Fruit fly (Drosophila melanogaster): ENCODE data around the gene mRF1.

Gene mRF1

DNA sequence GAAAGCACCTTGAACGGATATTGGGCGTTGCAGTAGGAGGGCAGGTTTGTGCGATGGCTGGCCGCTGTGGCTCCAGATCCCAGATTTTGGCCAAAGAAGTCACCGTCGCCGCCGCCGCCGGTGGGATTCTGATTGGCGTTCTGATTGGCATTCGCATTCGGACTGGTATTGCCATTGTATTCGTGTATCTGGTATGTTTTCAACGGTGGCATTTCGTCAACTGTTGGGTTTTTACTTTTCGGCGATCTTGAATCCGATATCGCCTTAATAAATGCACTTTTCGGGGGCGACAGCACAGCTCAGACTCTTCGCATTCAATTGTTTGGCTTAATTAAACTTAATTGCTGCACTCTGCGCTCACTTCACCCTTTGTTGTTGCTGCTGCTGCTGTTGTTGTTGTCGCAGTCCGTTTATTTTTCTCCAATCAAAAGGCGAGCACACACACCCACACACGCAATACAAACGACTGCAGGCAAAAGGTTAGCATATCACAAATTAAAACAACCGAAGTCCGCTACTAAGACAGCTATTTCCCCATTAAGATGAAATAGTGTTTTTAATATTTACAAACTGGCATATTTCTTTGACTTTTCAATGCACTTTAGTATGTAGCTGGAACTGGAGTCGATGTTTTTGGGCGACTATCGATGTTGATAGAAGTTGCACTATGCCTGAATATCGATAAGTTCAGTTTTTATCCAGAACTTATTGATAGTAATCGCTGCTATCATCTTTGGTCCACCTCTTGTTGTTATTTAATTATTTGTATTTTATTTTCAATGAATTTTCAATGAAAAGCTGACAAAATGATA lies at the start of gene mRF1, which contains the start of gene CG9426:
Gene mRF1, plus strand, starts transcription at position 699 of the 812 bp plus-strand sequence.
Gene CG9426, minus strand, starts transcription at position 643 of the 812 bp plus-strand sequence.
- no peak for TF ChIP-seq CG8478 (optimal IDR thresholded peaks at IDR 0.05)
- TF ChIP-seq CTCF (optimal IDR thresholded peaks at IDR 0.05): no peak

DNA sequence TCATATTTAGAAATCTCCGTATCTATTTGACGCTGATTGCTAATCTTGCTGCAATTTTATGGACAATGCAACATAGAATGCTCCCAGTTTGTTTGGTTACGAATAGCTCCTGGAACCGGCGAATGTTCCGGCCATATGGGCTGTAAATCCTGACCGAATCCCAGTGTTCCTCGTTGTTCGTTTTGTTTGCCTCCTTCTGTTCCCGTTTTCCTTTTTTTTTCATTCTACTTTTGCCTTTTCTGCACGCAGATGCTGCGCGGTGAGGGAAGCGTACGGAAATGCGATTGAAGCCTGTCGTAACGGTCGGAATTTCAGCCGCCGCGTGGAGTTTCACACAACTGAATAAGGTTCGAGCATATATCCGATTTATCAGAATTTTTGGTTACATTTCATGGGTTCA lies 43.7 kb upstream of the mRF1 start, which contains the start of gene CG43925:
Gene CG43925, plus strand, starts transcription at position 301 of the 400 bp plus-strand sequence.
- TF ChIP-seq CG8478 (optimal IDR thresholded peaks at IDR 0.05) (no peak), CTCF (optimal IDR thresholded peaks at IDR 0.05) (no peak)

DNA sequence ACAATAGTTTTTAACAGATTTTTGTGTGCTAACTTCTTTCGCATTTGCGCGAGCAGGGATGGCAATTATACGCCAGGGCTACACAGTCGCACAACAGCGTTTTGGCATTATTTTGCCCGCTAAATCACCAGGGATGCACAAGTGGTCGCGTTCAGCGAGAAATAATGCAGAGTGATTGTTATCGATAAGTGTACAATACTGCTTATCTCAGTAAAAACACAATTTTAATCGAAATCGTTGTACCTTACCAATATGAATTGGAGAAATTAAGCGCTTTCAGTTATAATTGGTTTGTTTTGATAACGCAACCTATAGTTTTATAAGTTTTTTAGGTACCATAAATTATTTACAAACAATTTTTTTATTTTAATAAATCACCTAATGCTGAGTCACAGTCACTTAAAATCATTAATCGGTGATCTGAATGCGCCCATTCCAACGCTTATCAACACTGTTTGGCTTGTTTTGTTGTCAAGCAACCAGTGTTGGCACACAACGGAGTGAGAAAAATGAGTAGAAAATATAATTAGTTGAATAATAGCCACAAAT lies 43.0 kb upstream of the mRF1 start, which contains the start of the genes Sfmbt and CG5439:
Gene Sfmbt, minus strand, starts transcription at position 85 of the 549 bp plus-strand sequence.
Gene CG5439, plus strand, starts transcription at position 450 of the 549 bp plus-strand sequence.
- peak in 1 of 2 experiments; percentile 9 for TF ChIP-seq CTCF (optimal IDR thresholded peaks at IDR 0.05)
- no peak for TF ChIP-seq CG8478 (optimal IDR thresholded peaks at IDR 0.05)

DNA sequence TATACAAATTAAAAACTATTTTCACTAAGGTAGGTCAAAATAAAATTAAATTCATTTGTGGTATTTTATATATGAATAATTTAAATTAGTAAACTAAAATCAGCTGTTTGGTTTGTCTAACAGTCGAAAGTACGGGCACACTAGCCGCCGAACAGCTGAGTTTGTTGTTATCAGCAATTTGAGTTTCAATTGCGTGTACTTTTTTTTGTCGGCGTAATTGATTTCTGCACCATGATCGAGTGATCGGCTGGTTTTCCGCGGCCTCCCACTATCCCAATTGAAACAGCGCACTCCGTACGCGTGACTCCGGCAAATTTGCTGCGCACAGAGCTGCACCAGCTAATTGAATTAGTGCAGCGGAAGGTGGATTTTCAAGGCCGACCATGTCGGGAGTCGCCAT lies 40.7 kb upstream of the mRF1 start, which contains the start of gene Alg7:
Gene Alg7, plus strand, starts transcription at position 153 of the 400 bp plus-strand sequence.
- TF ChIP-seq CTCF (optimal IDR thresholded peaks at IDR 0.05) (no peak), CG8478 (optimal IDR thresholded peaks at IDR 0.05) (no peak)

DNA sequence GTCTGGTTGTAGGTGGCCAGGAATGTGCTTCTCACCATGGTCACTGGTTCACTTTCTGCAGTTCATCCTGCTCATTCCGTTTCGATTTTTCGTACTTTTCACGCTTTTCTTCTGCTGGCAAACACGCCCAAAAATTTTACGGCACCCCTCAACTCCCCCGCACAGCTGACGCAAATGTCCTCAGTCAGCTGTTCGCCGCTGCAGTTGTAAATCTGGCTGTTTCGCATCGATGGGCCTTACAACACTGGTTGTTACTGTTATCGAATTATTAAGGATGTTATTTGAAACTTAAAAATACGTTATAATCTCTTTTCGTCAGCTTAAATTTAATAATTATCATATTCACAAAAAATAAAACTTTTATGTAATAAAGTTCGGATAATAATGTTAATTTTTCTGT lies 37.4 kb upstream of the mRF1 start, which contains the start of gene Mgat3:
Gene Mgat3, minus strand, starts transcription at position 182 of the 400 bp plus-strand sequence.
- no peak for TF ChIP-seq CTCF (optimal IDR thresholded peaks at IDR 0.05)
- no peak for TF ChIP-seq CG8478 (optimal IDR thresholded peaks at IDR 0.05)

DNA sequence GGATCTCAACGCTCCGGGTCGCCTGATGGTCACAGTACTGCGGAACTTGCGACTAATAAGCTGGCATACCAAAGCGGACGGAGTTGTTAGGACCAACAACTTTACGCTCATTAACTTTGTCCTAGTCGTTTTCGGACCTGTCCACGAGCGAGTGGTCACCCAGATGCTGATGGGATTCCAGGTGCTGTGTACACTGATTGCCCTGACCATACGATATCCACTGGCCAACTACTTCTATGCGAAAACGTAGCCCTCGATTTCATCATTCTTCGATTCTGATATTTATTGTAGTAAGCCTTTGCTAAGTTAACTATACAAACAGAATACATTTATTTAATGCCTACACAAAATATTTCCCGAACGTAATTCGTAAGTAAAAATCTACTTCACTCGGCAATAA lies 36.6 kb upstream of the mRF1 start, which contains the start of gene Rsph1:
Gene Rsph1, plus strand, starts transcription at position 301 of the 400 bp plus-strand sequence.
- no peak for TF ChIP-seq CTCF (optimal IDR thresholded peaks at IDR 0.05)
- TF ChIP-seq CG8478 (optimal IDR thresholded peaks at IDR 0.05): no peak

DNA sequence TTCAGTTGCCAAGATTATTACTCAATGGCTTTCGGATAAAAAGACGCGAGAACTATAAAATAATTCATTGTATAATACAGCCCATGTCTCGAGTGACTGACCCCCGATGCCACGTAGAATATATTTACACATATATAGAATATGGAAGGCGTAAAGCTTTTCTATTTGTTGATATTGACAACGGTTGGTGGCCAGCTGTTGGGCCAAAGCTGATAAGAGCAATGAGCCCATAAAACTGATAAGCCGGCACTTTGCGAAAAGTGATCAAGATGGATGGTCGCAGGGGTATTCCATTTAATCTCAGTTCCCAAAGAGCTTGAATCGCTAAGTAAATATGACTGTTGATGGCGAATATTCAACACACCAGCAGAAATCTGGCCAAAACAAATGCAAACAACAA lies 29.2 kb upstream of the mRF1 start:
- no peak for TF ChIP-seq CG8478 (optimal IDR thresholded peaks at IDR 0.05)
- no peak for TF ChIP-seq CTCF (optimal IDR thresholded peaks at IDR 0.05)

DNA sequence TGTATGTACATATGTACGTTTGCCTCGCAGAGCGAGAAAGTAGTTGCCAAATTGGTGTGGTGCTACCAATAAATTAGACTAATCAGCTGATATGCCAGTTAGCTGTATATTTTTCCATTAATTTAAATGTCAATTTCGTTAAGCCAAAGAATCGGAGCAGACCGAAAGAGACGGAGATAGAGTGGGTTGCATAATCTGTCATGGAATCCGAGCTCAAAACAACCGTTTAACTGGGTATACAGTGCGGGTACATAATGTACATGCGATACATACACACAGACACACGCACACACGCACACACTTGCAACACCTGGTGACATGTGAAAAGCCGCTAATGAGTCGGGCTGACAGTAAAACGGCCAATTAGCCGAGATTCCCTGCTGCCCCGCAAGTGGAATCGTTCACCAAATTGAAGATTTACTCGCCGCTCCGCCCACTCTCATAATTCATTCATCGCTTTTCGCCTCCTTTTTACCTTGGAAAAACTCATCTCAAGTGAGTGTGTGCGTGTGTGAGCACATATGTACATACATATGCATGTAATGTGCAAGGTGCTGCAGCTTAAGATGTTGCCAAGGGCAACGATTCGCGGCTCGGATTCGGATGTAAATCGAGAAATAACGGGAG lies 28.6 kb upstream of the mRF1 start:
- TF ChIP-seq CTCF (optimal IDR thresholded peaks at IDR 0.05): no peak
- no peak for TF ChIP-seq CG8478 (optimal IDR thresholded peaks at IDR 0.05)

DNA sequence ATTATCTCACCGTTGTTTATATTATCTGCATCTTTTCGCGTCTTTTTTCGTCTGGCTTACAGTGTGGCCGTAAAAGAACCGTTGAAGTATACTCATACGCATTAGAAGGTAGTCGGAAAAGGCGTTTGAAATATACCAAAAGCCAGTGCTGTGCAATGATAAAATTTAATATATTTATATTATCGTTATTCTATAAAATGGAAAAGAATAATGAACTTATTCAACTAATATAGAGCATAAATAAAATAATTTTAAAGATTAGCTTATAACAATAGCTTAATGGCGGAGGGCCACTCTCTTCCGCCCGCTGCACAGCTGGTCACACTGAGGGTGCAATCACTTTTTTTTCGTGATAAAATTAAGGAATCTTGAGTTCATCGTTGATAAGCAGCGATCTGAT lies 27.9 kb upstream of the mRF1 start, which contains the start of the genes CG16974 and Edem2:
Gene CG16974, minus strand, starts transcription at position 86 of the 400 bp plus-strand sequence.
Gene Edem2, plus strand, starts transcription at position 308 of the 400 bp plus-strand sequence.
- TF ChIP-seq CG8478 (optimal IDR thresholded peaks at IDR 0.05) (no peak), CTCF (optimal IDR thresholded peaks at IDR 0.05) (no peak)

DNA sequence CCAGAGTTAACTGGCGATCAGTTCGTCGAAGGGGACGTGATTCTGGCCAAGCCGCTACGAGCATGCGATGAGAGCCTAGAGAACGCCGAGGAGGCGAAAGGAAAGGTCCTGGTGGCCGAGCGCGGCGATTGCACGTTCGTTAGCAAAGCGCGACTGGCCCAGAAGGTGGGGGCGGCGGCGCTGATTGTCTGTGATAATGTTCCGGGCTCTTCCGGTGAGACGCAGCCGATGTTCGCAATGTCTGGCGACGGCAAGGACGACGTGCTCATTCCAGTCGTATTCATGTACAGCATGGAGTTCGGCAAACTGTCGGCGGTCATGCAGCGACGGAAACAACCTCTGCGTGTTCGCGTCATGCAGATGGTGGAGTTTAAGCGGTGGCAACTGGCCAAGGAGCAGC lies 24.0 kb upstream of the mRF1 start:
- TF ChIP-seq CG8478 (optimal IDR thresholded peaks at IDR 0.05) (no peak), CTCF (optimal IDR thresholded peaks at IDR 0.05) (no peak)

DNA sequence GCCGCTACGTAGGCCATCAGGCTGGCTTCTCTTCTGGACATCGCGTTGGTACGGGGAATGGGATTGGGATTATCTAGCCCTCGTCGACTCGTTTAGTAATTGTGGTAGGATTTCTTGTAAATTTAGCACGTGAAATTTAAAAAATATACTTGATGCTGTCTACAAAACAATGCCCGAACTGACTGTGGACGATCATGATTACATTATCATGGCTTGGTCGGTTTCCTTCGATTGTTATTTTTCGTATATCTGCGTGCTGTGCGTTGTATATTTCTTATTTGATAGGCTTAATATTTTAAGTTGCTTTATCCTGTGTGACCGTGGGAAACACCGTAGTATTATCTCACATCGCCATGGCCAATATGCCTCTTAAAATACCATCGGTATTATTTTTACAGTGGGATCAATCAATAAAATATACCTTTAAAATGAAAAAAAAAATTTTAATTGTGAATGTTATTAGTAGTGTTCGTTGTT lies 16.8 kb upstream of the mRF1 start, which contains the start of gene CG16972:
Gene CG16972, minus strand, starts transcription at position 336 of the 477 bp plus-strand sequence.
- TF ChIP-seq CG8478 (optimal IDR thresholded peaks at IDR 0.05) (no peak), CTCF (optimal IDR thresholded peaks at IDR 0.05) (no peak)

DNA sequence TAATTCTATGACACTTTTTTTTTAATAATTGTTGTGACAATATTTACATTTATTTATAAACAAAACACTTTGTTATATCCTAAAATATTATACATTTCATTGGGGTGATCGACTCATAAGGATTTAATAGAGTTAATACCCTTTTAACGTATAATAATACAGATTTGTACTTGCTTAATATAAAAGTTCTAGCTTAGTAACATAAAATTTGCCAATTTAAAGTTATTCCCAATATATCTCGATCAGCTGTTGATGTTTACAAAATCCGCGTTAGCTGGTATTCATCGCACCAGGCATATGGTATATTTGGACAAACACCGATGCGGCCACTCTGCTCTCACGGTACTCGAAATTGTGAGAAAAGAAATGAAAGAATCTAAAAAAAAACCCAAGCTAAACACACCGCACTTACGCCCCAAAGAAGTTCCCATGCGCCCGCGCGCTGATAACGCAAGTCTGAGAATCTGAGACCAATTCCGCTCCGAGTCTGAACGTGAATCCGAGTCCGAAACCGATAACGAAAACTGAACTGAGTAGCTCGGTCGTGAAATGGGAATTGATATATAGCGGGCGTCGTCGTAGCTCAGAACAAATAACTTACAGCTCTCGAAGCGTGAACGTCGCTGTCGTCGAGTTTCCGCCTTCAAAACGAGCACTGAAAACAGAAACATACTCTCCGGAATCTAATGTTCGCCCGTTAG lies 16.2 kb upstream of the mRF1 start, which contains the start of gene Pect:
Gene Pect, plus strand, starts transcription at position 326 of the 701 bp plus-strand sequence.
- TF ChIP-seq CTCF (optimal IDR thresholded peaks at IDR 0.05): no peak
- no peak for TF ChIP-seq CG8478 (optimal IDR thresholded peaks at IDR 0.05)

DNA sequence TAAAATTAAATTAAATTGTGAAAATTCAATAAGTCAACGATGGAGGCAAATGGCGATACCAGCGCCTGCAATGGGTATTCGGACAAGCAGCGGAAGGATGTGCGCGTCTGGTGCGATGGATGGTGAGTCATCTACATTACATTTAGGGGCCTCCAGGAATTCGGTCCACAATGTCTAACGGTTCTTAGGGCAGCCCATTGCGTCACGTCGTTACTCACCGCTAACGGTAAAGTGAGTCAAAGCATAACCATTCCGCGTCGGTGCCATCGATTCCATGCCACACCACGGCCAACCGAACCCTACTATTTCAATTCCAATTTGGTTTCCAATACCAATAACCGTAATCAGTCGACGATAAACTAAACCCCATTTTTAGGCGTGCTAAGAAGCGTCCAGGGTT lies 15.6 kb upstream of the mRF1 start:
- no peak for TF ChIP-seq CG8478 (optimal IDR thresholded peaks at IDR 0.05)
- TF ChIP-seq CTCF (optimal IDR thresholded peaks at IDR 0.05): no peak

DNA sequence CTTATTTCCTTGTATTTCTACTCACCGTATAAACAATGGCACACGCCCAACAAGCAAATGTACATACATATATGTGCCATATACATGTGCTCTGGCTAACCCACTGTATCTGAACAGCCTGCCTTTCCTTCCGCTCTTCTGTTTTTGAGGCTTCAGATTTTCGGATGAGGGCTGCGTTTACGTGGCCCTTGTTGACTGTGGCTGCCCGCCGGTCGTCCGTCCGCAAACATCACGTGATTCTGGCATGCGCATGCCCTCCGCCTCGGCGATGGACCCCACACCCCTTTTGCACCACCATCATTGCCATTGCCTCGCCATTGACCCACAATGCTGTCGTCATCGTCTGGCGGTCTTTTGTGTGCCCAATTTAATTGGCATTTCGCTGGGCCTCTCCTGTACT lies 14.5 kb upstream of the mRF1 start:
- TF ChIP-seq CG8478 (optimal IDR thresholded peaks at IDR 0.05) (no peak), CTCF (optimal IDR thresholded peaks at IDR 0.05) (no peak)

Data from S2 (cell line).